Fruit fly (Drosophila melanogaster) Kc167 (cell line): ENCODE measurements around the gene CG43390.

ENCODE experiments used
- Myc ChIP-seq: fragments of >200 bp; optimal IDR thresholded peaks from 2 replicates; lab custom pipeline; 2017; ENCODE audit warnings: missing external identifiers
- Sin3A ChIP-seq: fragments of >200 bp; optimal IDR thresholded peaks from 2 replicates; lab custom pipeline; 2018; ENCODE audit warnings: missing external identifiers
- h ChIP-seq: fragments of >200 bp; optimal IDR thresholded peaks from 3 replicates; lab custom pipeline; 2018; ENCODE audit warnings: missing external identifiers
- insv ChIP-seq: fragments of >200 bp; optimal IDR thresholded peaks from 3 replicates; lab custom pipeline; 2018; ENCODE audit warnings: missing external identifiers
- psq ChIP-seq: fragments of >200 bp; optimal IDR thresholded peaks from 2 replicates; lab custom pipeline; 2017; ENCODE audit warnings: missing external identifiers
- ttk ChIP-seq: sonication (Bioruptor generic); optimal IDR thresholded peaks from 2 replicates; lab custom pipeline; 2017; ENCODE audit warnings: missing external identifiers

DNA sequence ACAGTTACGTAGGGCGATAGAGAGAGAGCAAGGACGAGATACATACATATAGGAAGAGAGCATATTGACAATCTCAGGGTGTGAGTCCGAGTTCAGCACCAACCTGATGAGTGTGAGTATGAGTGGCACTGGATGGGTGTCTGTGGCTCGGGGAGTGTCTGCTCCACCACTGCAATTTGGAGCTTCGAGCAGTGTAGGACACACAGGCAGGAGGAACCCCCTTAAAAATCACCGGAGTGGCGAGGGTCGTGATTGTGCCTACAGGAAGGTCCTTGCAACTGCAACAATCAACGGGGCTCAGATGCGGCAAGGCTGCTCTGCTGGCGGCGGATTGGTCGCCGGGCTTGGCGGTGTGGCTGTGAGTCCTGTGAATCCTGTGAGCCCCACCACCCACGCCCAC is 12.1 kb upstream of the CG43390 start:
- TF ChIP-seq h (lab: Kevin White, UChicago): no peak
- no peak for TF ChIP-seq Sin3A (lab: Kevin White, UChicago)
- no peak for TF ChIP-seq psq
- no peak for TF ChIP-seq ttk (lab: Kevin White, UChicago)
- no peak for TF ChIP-seq insv
- no peak for TF ChIP-seq Myc (lab: Kevin White, UChicago)
